Worm (Caenorhabditis elegans) whole organism, L2 larva: ENCODE data around the gene sodh-2.

ENCODE experiments used
- ceh-82 ChIP-seq: fragments of 150-350 bp; optimal IDR thresholded peaks from 2 replicates; lab custom pipeline; 2014; ENCODE audit warnings: missing biosample characterization, missing genetic modification characterization
- fos-1 ChIP-seq: fragments of 150-350 bp; optimal IDR thresholded peaks from 2 replicates; lab custom pipeline; 2014; ENCODE audit warnings: missing biosample characterization, missing genetic modification characterization
- nhr-6 ChIP-seq: fragments of 150-350 bp; optimal IDR thresholded peaks from 2 replicates; lab custom pipeline; 2014; ENCODE audit warnings: missing biosample characterization, missing genetic modification characterization

DNA sequence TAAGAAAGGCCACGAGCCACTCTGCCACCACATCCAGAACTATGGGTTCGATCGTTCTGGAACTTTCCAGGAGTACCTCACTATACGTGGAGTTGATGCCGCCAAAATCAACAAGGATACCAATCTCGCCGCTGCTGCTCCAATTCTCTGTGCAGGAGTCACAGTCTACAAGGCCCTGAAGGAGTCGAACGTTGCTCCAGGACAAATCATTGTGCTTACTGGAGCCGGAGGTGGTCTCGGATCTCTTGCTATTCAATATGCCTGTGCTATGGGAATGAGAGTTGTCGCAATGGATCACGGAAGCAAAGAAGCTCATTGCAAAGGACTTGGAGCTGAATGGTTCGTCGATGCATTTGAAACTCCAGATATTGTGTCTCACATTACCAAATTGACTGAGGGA, 2.4 kb downstream of the sodh-2 start:
- TF ChIP-seq nhr-6 (tag; lab: Kevin White, UChicago) (no peak), fos-1 (tag; lab: Kevin White, UChicago) (no peak), ceh-82 (no peak)
